Fruit fly (Drosophila melanogaster) whole organism, embryonic: ENCODE results near the gene CG14302.

Experiments used
- Adf1 ChIP-seq: fragments of 200-800 bp; sonication (Bioruptor generic); IDR thresholded peaks from 2 replicates; pipeline ENCODE4 v1.3.6; 2022; ENCODE audit warnings: missing biosample characterization, missing genetic modification characterization
- Atf-2 ChIP-seq: fragments of 200-800 bp; sonication (Bioruptor generic); optimal IDR thresholded peaks from 2 replicates; lab custom pipeline; 2016; ENCODE audit warnings: missing biosample characterization, missing genetic modification characterization
- Atf6 ChIP-seq: fragments of 200-800 bp; sonication (Bioruptor generic); IDR thresholded peaks from 2 replicates; pipeline ENCODE4 v1.3.6; 2022; ENCODE audit warnings: missing biosample characterization, missing genetic modification characterization
- Bdp1 ChIP-seq: fragments of 200-800 bp; sonication (Bioruptor generic); optimal IDR thresholded peaks from 3 replicates; lab custom pipeline; 2016; ENCODE audit warnings: missing biosample characterization, missing genetic modification characterization
- CG11085 ChIP-seq: fragments of 200-800 bp; sonication (Bioruptor generic); IDR thresholded peaks from 2 replicates; pipeline ENCODE4 v1.3.6; 2022; ENCODE audit warnings: missing biosample characterization, missing genetic modification characterization
- CG11456 ChIP-seq: fragments of 200-800 bp; sonication (Bioruptor generic); IDR thresholded peaks from 3 replicates; pipeline ENCODE4 v1.3.6; 2022; ENCODE audit warnings: missing biosample characterization, missing genetic modification characterization
- CG12155 ChIP-seq: fragments of 200-800 bp; sonication (Bioruptor generic); optimal IDR thresholded peaks from 3 replicates; lab custom pipeline; 2016; ENCODE audit warnings: missing biosample characterization, missing genetic modification characterization
- CG13775 ChIP-seq: fragments of 200-800 bp; sonication (Bioruptor generic); optimal IDR thresholded peaks from 3 replicates; lab custom pipeline; 2017; ENCODE audit warnings: missing biosample characterization, mild to moderate bottlenecking, missing genetic modification characterization
- CG14710 ChIP-seq: fragments of 200-800 bp; sonication (Bioruptor generic); optimal IDR thresholded peaks from 3 replicates; lab custom pipeline; 2019; ENCODE audit warnings: missing biosample characterization, mild to moderate bottlenecking, missing genetic modification characterization, moderate library complexity
- CG1529 ChIP-seq: fragments of 200-800 bp; sonication (Bioruptor generic); optimal IDR thresholded peaks from 3 replicates; lab custom pipeline; 2018; ENCODE audit warnings: missing biosample characterization, missing genetic modification characterization
- CG15601 ChIP-seq: fragments of 200-800 bp; sonication (Bioruptor generic); optimal IDR thresholded peaks from 3 replicates; lab custom pipeline; 2019; ENCODE audit warnings: missing biosample characterization, mild to moderate bottlenecking, missing genetic modification characterization, moderate library complexity
- CG18011 ChIP-seq: fragments of 200-800 bp; sonication (Bioruptor generic); optimal IDR thresholded peaks from 2 replicates; lab custom pipeline; 2017; ENCODE audit warnings: missing biosample characterization, missing genetic modification characterization, mild to moderate bottlenecking, moderate library complexity, missing genotype
- CG30431 ChIP-seq: fragments of 200-800 bp; sonication (Bioruptor generic); optimal IDR thresholded peaks from 2 replicates; lab custom pipeline; 2017; ENCODE audit warnings: missing biosample characterization, missing genetic modification characterization
- CG3163 ChIP-seq: fragments of 200-800 bp; sonication (Bioruptor generic); optimal IDR thresholded peaks from 3 replicates; lab custom pipeline; 2016; ENCODE audit warnings: missing biosample characterization, missing genetic modification characterization
- CG33557 ChIP-seq: fragments of 200-800 bp; sonication (Bioruptor generic); optimal IDR thresholded peaks from 2 replicates; lab custom pipeline; 2019; ENCODE audit warnings: missing biosample characterization, mild to moderate bottlenecking, missing genetic modification characterization, moderate library complexity
- CG3995 ChIP-seq: fragments of 200-800 bp; sonication (Bioruptor generic); optimal IDR thresholded peaks from 3 replicates; lab custom pipeline; 2016; ENCODE audit warnings: missing biosample characterization, missing genetic modification characterization
- CG7271 ChIP-seq: fragments of 200-800 bp; sonication (Bioruptor generic); optimal IDR thresholded peaks from 2 replicates; lab custom pipeline; 2018; ENCODE audit warnings: missing biosample characterization, mild to moderate bottlenecking, missing genetic modification characterization, moderate library complexity
- CG8281 ChIP-seq: fragments of 200-800 bp; sonication (Bioruptor generic); optimal IDR thresholded peaks from 2 replicates; lab custom pipeline; 2018; ENCODE audit warnings: missing biosample characterization, mild to moderate bottlenecking, missing genetic modification characterization, moderate library complexity
- CG8478 ChIP-seq: fragments of >200 bp; optimal IDR thresholded peaks from 2 replicates; lab custom pipeline; 2018
- CG9817 ChIP-seq: fragments of 200-800 bp; sonication (Bioruptor generic); optimal IDR thresholded peaks from 2 replicates; lab custom pipeline; 2018; ENCODE audit warnings: missing biosample characterization, mild to moderate bottlenecking, missing genetic modification characterization, moderate library complexity
- Dek ChIP-seq: fragments of 200-800 bp; sonication (Bioruptor generic); optimal IDR thresholded peaks from 3 replicates; lab custom pipeline; 2019; ENCODE audit warnings: missing biosample characterization, mild to moderate bottlenecking, missing genetic modification characterization, moderate library complexity
- ERR ChIP-seq: fragments of 200-800 bp; sonication (Bioruptor generic); optimal IDR thresholded peaks from 2 replicates; lab custom pipeline; 2016; ENCODE audit warnings: missing biosample characterization, missing genetic modification characterization
- Hand ChIP-seq: fragments of 200-800 bp; sonication (Bioruptor generic); optimal IDR thresholded peaks from 2 replicates; lab custom pipeline; 2017; ENCODE audit warnings: mild to moderate bottlenecking, missing biosample characterization, missing genetic modification reagents, missing genetic modification characterization
- Hsf ChIP-seq: fragments of 200-800 bp; sonication (Bioruptor generic); optimal IDR thresholded peaks from 3 replicates; lab custom pipeline; 2016; ENCODE audit warnings: missing biosample characterization, missing genetic modification characterization
- Kr ChIP-seq: fragments of 200-800 bp; sonication (Bioruptor generic); optimal IDR thresholded peaks from 2 replicates; lab custom pipeline; 2017; ENCODE audit warnings: missing biosample characterization, mild to moderate bottlenecking, missing genetic modification characterization
- MTF-1 ChIP-seq: fragments of 200-800 bp; sonication (Bioruptor generic); optimal IDR thresholded peaks from 2 replicates; lab custom pipeline; 2018; ENCODE audit warnings: missing biosample characterization, mild to moderate bottlenecking, missing genetic modification characterization, borderline replicate concordance
- Myb ChIP-seq: fragments of 200-800 bp; sonication (Bioruptor generic); optimal IDR thresholded peaks from 2 replicates; lab custom pipeline; 2016; ENCODE audit warnings: missing biosample characterization, missing genetic modification characterization
- Oaz ChIP-seq: fragments of 200-800 bp; sonication (Bioruptor generic); IDR thresholded peaks from 2 replicates; pipeline ENCODE4 v1.3.6; 2022; ENCODE audit warnings: missing biosample characterization, missing genetic modification characterization
- Ptx1 ChIP-seq: fragments of 200-800 bp; sonication (Bioruptor generic); IDR thresholded peaks from 2 replicates; pipeline ENCODE4 v1.3.6; 2022; ENCODE audit warnings: missing biosample characterization, missing genetic modification characterization
- Sin3A ChIP-seq: fragments of >200 bp; optimal IDR thresholded peaks from 2 replicates; lab custom pipeline; 2018
- Sry-δ ChIP-seq: fragments of 200-800 bp; sonication (Bioruptor generic); optimal IDR thresholded peaks from 2 replicates; lab custom pipeline; 2016; ENCODE audit warnings: missing biosample characterization, missing genetic modification characterization
- al ChIP-seq: fragments of 200-800 bp; sonication (Bioruptor generic); IDR thresholded peaks from 2 replicates; pipeline ENCODE4 v1.3.6; 2022; ENCODE audit warnings: missing biosample characterization, missing genetic modification characterization
- crc ChIP-seq: fragments of 200-800 bp; sonication (Bioruptor generic); optimal IDR thresholded peaks from 2 replicates; lab custom pipeline; 2016; ENCODE audit warnings: missing biosample characterization, missing genetic modification characterization
- dan ChIP-seq: fragments of 200-800 bp; sonication (Bioruptor generic); IDR thresholded peaks from 2 replicates; pipeline ENCODE4 v1.3.6; 2022; ENCODE audit warnings: missing biosample characterization, missing genetic modification characterization
- danr ChIP-seq: fragments of 200-800 bp; sonication (Bioruptor generic); IDR thresholded peaks from 2 replicates; pipeline ENCODE4 v1.3.6; 2022; ENCODE audit warnings: missing biosample characterization, missing genetic modification characterization
- exex ChIP-seq: fragments of 200-800 bp; sonication (Bioruptor generic); optimal IDR thresholded peaks from 4 replicates; lab custom pipeline; 2018; ENCODE audit warnings: missing biosample characterization, mild to moderate bottlenecking, missing genetic modification characterization, moderate library complexity
- hbn ChIP-seq: fragments of 200-800 bp; sonication (Bioruptor generic); IDR thresholded peaks from 2 replicates; pipeline ENCODE4 v1.3.6; 2022; ENCODE audit warnings: missing biosample characterization, missing genetic modification characterization; ENCODE audit not compliant: partially characterized antibody
- lola ChIP-seq, 3 experiments: fragments of >200 bp in 2 of 3; fragments of 200-800 bp in 1 of 3; sonication (Bioruptor generic) in 1 of 3; optimal IDR thresholded peaks; 2 replicates each; lab custom pipeline; 2017 to 2019; ENCODE audit warnings: missing biosample characterization in 3 of 3, missing genetic modification characterization in 3 of 3, mild to moderate bottlenecking in 1 of 3, moderate library complexity in 1 of 3
- mld ChIP-seq: fragments of 200-800 bp; sonication (Bioruptor generic); IDR thresholded peaks from 3 replicates; pipeline ENCODE4 v1.3.6; 2022; ENCODE audit warnings: missing biosample characterization, missing genetic modification characterization; ENCODE audit not compliant: partially characterized antibody
- nom ChIP-seq: fragments of 200-800 bp; sonication (Bioruptor generic); optimal IDR thresholded peaks from 2 replicates; lab custom pipeline; 2017; ENCODE audit warnings: missing biosample characterization, missing genetic modification characterization, mild to moderate bottlenecking, moderate library complexity, missing genetic modification reagents
- odd ChIP-seq: fragments of 200-800 bp; sonication (Bioruptor generic); optimal IDR thresholded peaks from 2 replicates; lab custom pipeline; 2017; ENCODE audit warnings: missing biosample characterization, mild to moderate bottlenecking, missing genetic modification characterization
- p53 ChIP-seq: fragments of 200-800 bp; sonication (Bioruptor generic); optimal IDR thresholded peaks from 2 replicates; lab custom pipeline; 2016; ENCODE audit warnings: missing biosample characterization, missing genetic modification characterization
- pan ChIP-seq, 4 experiments: fragments of >200 bp in 3 of 4; fragments of 200-800 bp in 1 of 4; sonication (Bioruptor generic) in 1 of 4; optimal IDR thresholded peaks in 3 of 4; IDR thresholded peaks in 1 of 4; 2 replicates each; pipeline versions ENCODE4 v1.3.6 to Lab custom; 2017 to 2022; ENCODE audit warnings: missing biosample characterization in 2 of 4, missing genetic modification characterization in 2 of 4, mixed read lengths in 1 of 4
- pfk ChIP-seq: fragments of 200-800 bp; sonication (Bioruptor generic); optimal IDR thresholded peaks from 2 replicates; lab custom pipeline; 2018; ENCODE audit warnings: missing biosample characterization, mild to moderate bottlenecking, missing genetic modification characterization, moderate library complexity
- rib ChIP-seq: fragments of 200-800 bp; sonication (Bioruptor generic); IDR thresholded peaks from 2 replicates; pipeline ENCODE4 v1.3.6; 2022; ENCODE audit warnings: missing biosample characterization, missing genetic modification characterization
- sd ChIP-seq: fragments of 200-800 bp; sonication (Bioruptor generic); optimal IDR thresholded peaks from 3 replicates; lab custom pipeline; 2018; ENCODE audit warnings: missing biosample characterization, mild to moderate bottlenecking, missing genetic modification characterization, moderate library complexity
- ssp ChIP-seq: fragments of 200-800 bp; sonication (Bioruptor generic); IDR thresholded peaks from 2 replicates; pipeline ENCODE4 v1.3.6; 2022; ENCODE audit warnings: missing biosample characterization, missing genetic modification characterization
- ttk ChIP-seq: fragments of 200-800 bp; sonication (Bioruptor generic); IDR thresholded peaks from 2 replicates; pipeline ENCODE4 v2.1.2; 2022; ENCODE audit warnings: missing biosample characterization, missing genetic modification characterization
- wor ChIP-seq: fragments of 200-800 bp; sonication (Bioruptor generic); IDR thresholded peaks from 2 replicates; pipeline ENCODE4 v1.3.6; 2022; ENCODE audit warnings: missing biosample characterization, missing genetic modification characterization
- zfh1 ChIP-seq: fragments of 200-800 bp; sonication (Bioruptor generic); IDR thresholded peaks from 3 replicates; pipeline ENCODE4 v1.3.6; 2022; ENCODE audit warnings: missing biosample characterization, missing genetic modification characterization

Gene CG14302

dm6 chr3R:18719767-18720341, 12.6 kb upstream of the CG14302 start (continued):
- TF ChIP-seq Myb (peak; percentile 59), Bdp1 (GFP tag; lab: Kevin White, UChicago) (peak; percentile 65), CG8281 (peak; percentile 59), CG1529 (GFP tag; lab: Kevin White, UChicago) (peak; percentile 71), pan (optimal IDR thresholded peaks at IDR 0.05; lab: Kevin White, UChicago) (no peak), pan (GFP tag; optimal IDR thresholded peaks at IDR 0.05 in 1 of 2, IDR thresholded peaks at IDR 0.05 in 1 of 2) (peak in 1 of 2 experiments; percentile 88), danr (GFP tag; lab: Robert Waterston, UW) (peak; percentile 61; the same call in 1 of the 2 replicates), CG14710 (peak; percentile 74), Dek (tag; lab: Kevin White, UChicago) (peak; percentile 89), CG13775 (GFP tag; lab: Kevin White, UChicago) (peak; percentile 71), rib (GFP tag; lab: Robert Waterston, UW) (no peak; the same call in 1 of the 2 replicates), Kr (GFP tag; lab: Kevin White, UChicago) (no peak), CG11456 (peak; percentile 85), CG30431 (GFP tag; lab: Kevin White, UChicago) (peak; percentile 55), ttk (GFP tag; lab: Robert Waterston, UW) (no peak; the same call in none of the 2 replicates), Sry-δ (peak; percentile 41), Sin3A (no peak), sd (no peak), CG9817 (tag; lab: Kevin White, UChicago) (peak; percentile 89), nom (GFP tag; lab: Kevin White, UChicago) (peak; percentile 17), lola (GFP tag; optimal IDR thresholded peaks at IDR 0.05; lab: Kevin White, UChicago) (peak in 1 of 3 experiments; percentile 63), Ptx1 (peak; percentile 84), Atf-2 (GFP tag; lab: Kevin White, UChicago) (peak; percentile 67), p53 (GFP tag; lab: Kevin White, UChicago) (peak; percentile 49), CG18011 (GFP tag; lab: Kevin White, UChicago) (peak; percentile 58), hbn (GFP tag; lab: Robert Waterston, UW) (no peak), al (GFP tag; lab: Robert Waterston, UW) (peak; percentile 65; the same call in 1 of the 2 replicates), wor (GFP tag; lab: Robert Waterston, UW) (peak; percentile 74), exex (peak; percentile 66), CG12155 (GFP tag; lab: Kevin White, UChicago) (peak; percentile 67), Hand (GFP tag; lab: Kevin White, UChicago) (peak; percentile 94), CG33557 (GFP tag; lab: Kevin White, UChicago) (peak; percentile 57), CG3163 (GFP tag; lab: Kevin White, UChicago) (peak; percentile 63), ERR (GFP tag; lab: Kevin White, UChicago) (peak; percentile 74), Adf1 (GFP tag; lab: Robert Waterston, UW) (peak; percentile 66), dan (GFP tag; lab: Robert Waterston, UW) (peak; percentile 80), CG8478 (no peak), odd (GFP tag; lab: Kevin White, UChicago) (peak; percentile 81), crc (GFP tag; lab: Kevin White, UChicago) (peak; percentile 74), Hsf (GFP tag; lab: Kevin White, UChicago) (peak; percentile 82), zfh1 (GFP tag; lab: Robert Waterston, UW) (peak; percentile 89), mld (GFP tag; lab: Robert Waterston, UW) (no peak), ssp (GFP tag; lab: Robert Waterston, UW) (peak; percentile 60), CG7271 (tag; lab: Kevin White, UChicago) (no peak), Oaz (GFP tag; lab: Robert Waterston, UW) (peak; percentile 85), MTF-1 (GFP tag; lab: Kevin White, UChicago) (peak; percentile 58), CG15601 (tag; lab: Kevin White, UChicago) (peak; percentile 82), pfk (GFP tag; lab: Kevin White, UChicago) (no peak), CG11085 (peak; percentile 66), Atf6 (GFP tag; lab: Robert Waterston, UW) (peak; percentile 89), CG3995 (GFP tag; lab: Kevin White, UChicago) (peak; percentile 9)
